Fruit fly (Drosophila melanogaster) Kc167 (cell line): Measurements from ENCODE around the gene Nepl5.

Source experiments
- Myc ChIP-seq: fragments of >200 bp; optimal IDR thresholded peaks from 2 replicates; lab custom pipeline; 2017; ENCODE audit warnings: missing external identifiers
- Sin3A ChIP-seq: fragments of >200 bp; optimal IDR thresholded peaks from 2 replicates; lab custom pipeline; 2018; ENCODE audit warnings: missing external identifiers
- h ChIP-seq: fragments of >200 bp; optimal IDR thresholded peaks from 3 replicates; lab custom pipeline; 2018; ENCODE audit warnings: missing external identifiers
- insv ChIP-seq: fragments of >200 bp; optimal IDR thresholded peaks from 3 replicates; lab custom pipeline; 2018; ENCODE audit warnings: missing external identifiers
- psq ChIP-seq: fragments of >200 bp; optimal IDR thresholded peaks from 2 replicates; lab custom pipeline; 2017; ENCODE audit warnings: missing external identifiers
- ttk ChIP-seq: sonication (Bioruptor generic); optimal IDR thresholded peaks from 2 replicates; lab custom pipeline; 2017; ENCODE audit warnings: missing external identifiers

Gene Nepl5

dm6 chr2L:6379197-6379596 is 1.9 kb upstream of the Nepl5 start:
- TF ChIP-seq h (lab: Kevin White, UChicago) (no peak), Sin3A (no peak), insv (no peak)

dm6 chr2L:6385409-6385808 is 4.3 kb downstream of the Nepl5 start, which contains the start of gene Nepl6:
Gene Nepl6 (minus strand): TSS chr2L:6385512.
- TF ChIP-seq insv (no peak), Myc (no peak), ttk (no peak), Sin3A (no peak), psq (lab: Kevin White, UChicago) (no peak), h (lab: Kevin White, UChicago) (no peak)

- TF ChIP-seq Myc = no peak
- no peak for TF ChIP-seq Sin3A
- no peak for TF ChIP-seq psq (lab: Kevin White, UChicago)
- no peak for TF ChIP-seq insv
- no peak for TF ChIP-seq ttk
- TF ChIP-seq h (lab: Kevin White, UChicago) = no peak
Measured at dm6 chr2L:6387068-6387467, 6.0 kb downstream of the Nepl5 start.

dm6 chr2L:6391469-6391868 is 10.4 kb downstream of the Nepl5 start:
- TF ChIP-seq h (lab: Kevin White, UChicago) = no peak
- no peak for TF ChIP-seq insv
- TF ChIP-seq Myc = no peak
- TF ChIP-seq Sin3A = no peak
- TF ChIP-seq ttk = no peak
- no peak for TF ChIP-seq psq (lab: Kevin White, UChicago)

dm6 chr2L:6397149-6397548 is 16.1 kb downstream of the Nepl5 start, which contains the start of gene CG42369:
Gene CG42369 (minus strand): TSS chr2L:6397249.
- TF ChIP-seq insv (no peak), h (lab: Kevin White, UChicago) (no peak), Sin3A (no peak), psq (lab: Kevin White, UChicago) (no peak), ttk (no peak), Myc (no peak)

dm6 chr2L:6411089-6411757 is 30.2 kb downstream of the Nepl5 start, which contains the start of gene DIP-epsilon:
Gene DIP-epsilon (minus strand): TSS chr2L:6411326.
- TF ChIP-seq insv (no peak), Myc (no peak)

dm6 chr2L:6411953-6412352 is 30.9 kb downstream of the Nepl5 start, which contains the start of gene CG13982:
Gene CG13982 (plus strand): TSS chr2L:6412315.
- no peak for TF ChIP-seq Myc
- no peak for TF ChIP-seq ttk
- TF ChIP-seq h (lab: Kevin White, UChicago) = no peak
- TF ChIP-seq psq (lab: Kevin White, UChicago) = no peak
- TF ChIP-seq insv = no peak
- TF ChIP-seq Sin3A = no peak

dm6 chr2L:6421495-6421894 is 40.4 kb downstream of the Nepl5 start:
- TF ChIP-seq h (lab: Kevin White, UChicago) (no peak), ttk (no peak), Myc (no peak), Sin3A (no peak), insv (no peak), psq (lab: Kevin White, UChicago) (no peak)

- TF ChIP-seq psq (lab: Kevin White, UChicago) (no peak), h (lab: Kevin White, UChicago) (no peak), insv (no peak), Myc (no peak), Sin3A (no peak), ttk (no peak)
Measured at dm6 chr2L:6422488-6422887, 41.4 kb downstream of the Nepl5 start.

- no peak for TF ChIP-seq Myc
- no peak for TF ChIP-seq insv
- no peak for TF ChIP-seq ttk
- no peak for TF ChIP-seq Sin3A
- no peak for TF ChIP-seq psq (lab: Kevin White, UChicago)
- no peak for TF ChIP-seq h (lab: Kevin White, UChicago)
Measured at dm6 chr2L:6423148-6423547, 42.1 kb downstream of the Nepl5 start, which contains the start of gene Tig. Gene Tig (minus strand): TSS chr2L:6423310.

dm6 chr2L:6424198-6424597 is 43.1 kb downstream of the Nepl5 start, which contains the start of gene Fic:
Gene Fic (plus strand): TSS chr2L:6424336.
- TF ChIP-seq ttk (no peak), Myc (no peak), h (lab: Kevin White, UChicago) (no peak)

- TF ChIP-seq h (lab: Kevin White, UChicago) (no peak), psq (lab: Kevin White, UChicago) (no peak), Myc (no peak), ttk (no peak), Sin3A (no peak), insv (no peak)
Measured at dm6 chr2L:6426329-6426728, 45.3 kb downstream of the Nepl5 start.
